Fruit fly (Drosophila melanogaster): ENCODE data around the gene RpS19a.
A peak's percentile ranks its signal among the peaks of the same experiment; 100 is the strongest.

Gene RpS19a

dm6 chrX:16650078-16651063, 12.7 kb downstream of the RpS19a start (continued):
- TF ChIP-seq Nf-YA (GFP tag; IDR thresholded peaks at IDR 0.05) (0 out of 2 replicates have a peak, but pooled peaks have one; percentile 6), Bteb2 (GFP tag; optimal IDR thresholded peaks at IDR 0.05) (no peak), Dip3 (GFP tag; optimal IDR thresholded peaks at IDR 0.05) (peak; percentile 64), pb (GFP tag; optimal IDR thresholded peaks at IDR 0.05) (peak; percentile 75), slou (GFP tag; optimal IDR thresholded peaks at IDR 0.05) (peak; percentile 43), slbo (GFP tag; IDR thresholded peaks at IDR 0.05) (peak; percentile 21; the same call in 1 of the 2 replicates), Hr3 (GFP tag; optimal IDR thresholded peaks at IDR 0.05) (peak; percentile 67), Fer1 (GFP tag; optimal IDR thresholded peaks at IDR 0.05) (no peak), zen (tag; optimal IDR thresholded peaks at IDR 0.05) (no peak), Mrtf (GFP tag; IDR thresholded peaks at IDR 0.05) (peak; percentile 66), BtbVII (GFP tag; optimal IDR thresholded peaks at IDR 0.05) (peak; percentile 23), CG11504 (tag; optimal IDR thresholded peaks at IDR 0.05) (peak; percentile 79), CG11456 (GFP tag; IDR thresholded peaks at IDR 0.05) (0 out of 3 replicates have a peak, but pooled peaks have one; percentile 42), Ets65A (GFP tag) (peak; percentile 93), jigr1 (GFP tag; IDR thresholded peaks at IDR 0.05) (no peak), CG8924 (tag; optimal IDR thresholded peaks at IDR 0.05) (peak; percentile 26), sens-2 (GFP tag; IDR thresholded peaks at IDR 0.05) (peak; percentile 71), CG10431 (GFP tag; optimal IDR thresholded peaks at IDR 0.05) (no peak), CG2678 (tag; optimal IDR thresholded peaks at IDR 0.05) (peak; percentile 15), lbe (GFP tag; optimal IDR thresholded peaks at IDR 0.05) (no peak), gro (GFP tag; optimal IDR thresholded peaks at IDR 0.05) (peak; percentile 58), run (tag; optimal IDR thresholded peaks at IDR 0.05) (peak; percentile 83), lmd (GFP tag; IDR thresholded peaks at IDR 0.05) (0 out of 2 replicates have a peak, but pooled peaks have one; percentile 23), Six4 (GFP tag; optimal IDR thresholded peaks at IDR 0.05) (no peak), croc (GFP tag; conservative IDR thresholded peaks at IDR 0.05) (peak; percentile 36; the same call in 1 of the 3 replicates), chif (GFP tag; optimal IDR thresholded peaks at IDR 0.05) (peak in 1 of 2 experiments; percentile 11), CG6654 (GFP tag; optimal IDR thresholded peaks at IDR 0.05) (no peak), Optix (GFP tag; IDR thresholded peaks at IDR 0.05) (peak; percentile 86), ERR (GFP tag; optimal IDR thresholded peaks at IDR 0.05) (peak; percentile 70), CG13624 (GFP tag; optimal IDR thresholded peaks at IDR 0.05) (peak; percentile 49), Camta (GFP tag; optimal IDR thresholded peaks at IDR 0.05) (peak; percentile 85), ap (GFP tag; IDR thresholded peaks at IDR 0.05) (peak; percentile 69), E2f1 (GFP tag; IDR thresholded peaks at IDR 0.05) (0 out of 2 replicates have a peak, but pooled peaks have one; percentile 35), bab2 (GFP tag; optimal IDR thresholded peaks at IDR 0.05) (peak; percentile 73), Hr51 (GFP tag; optimal IDR thresholded peaks at IDR 0.05) (peak in 1 of 2 experiments; percentile 59), sisA (GFP tag; IDR thresholded peaks at IDR 0.05) (no peak), Eip74EF (GFP tag; optimal IDR thresholded peaks at IDR 0.05) (peak in 1 of 2 experiments; percentile 54), ftz-f1 (GFP tag; optimal IDR thresholded peaks at IDR 0.05) (peak; percentile 10), Doc2 (GFP tag; IDR thresholded peaks at IDR 0.05) (no peak), chinmo (GFP tag; IDR thresholded peaks at IDR 0.05; ENCODE audit: partially characterized antibody) (0 out of 4 replicates have a peak, but pooled peaks have one; percentile 10), mam (GFP tag; optimal IDR thresholded peaks at IDR 0.05) (peak; percentile 70), CG2199 (GFP tag; IDR thresholded peaks at IDR 0.05) (0 out of 3 replicates have a peak, but pooled peaks have one; percentile 48), abd-A (tag; optimal IDR thresholded peaks at IDR 0.05) (peak; percentile 5), tgo (GFP tag; IDR thresholded peaks at IDR 0.05) (peak; percentile 60; the same call in 2 of the 3 replicates), MTF-1 (GFP tag; optimal IDR thresholded peaks at IDR 0.05; ENCODE audit: borderline replicate concordance) (peak; percentile 3), CG34422 (GFP tag; IDR thresholded peaks at IDR 0.05) (no peak), CG17612 (GFP tag; IDR thresholded peaks at IDR 0.05) (no peak), gem (tag; optimal IDR thresholded peaks at IDR 0.05) (peak; percentile 51)
